Worm (Caenorhabditis elegans): ENCODE results near the gene sri-62.
A peak's percentile ranks its signal among the peaks of the same experiment; 100 is the strongest.

The sri-62 gene

DNA sequence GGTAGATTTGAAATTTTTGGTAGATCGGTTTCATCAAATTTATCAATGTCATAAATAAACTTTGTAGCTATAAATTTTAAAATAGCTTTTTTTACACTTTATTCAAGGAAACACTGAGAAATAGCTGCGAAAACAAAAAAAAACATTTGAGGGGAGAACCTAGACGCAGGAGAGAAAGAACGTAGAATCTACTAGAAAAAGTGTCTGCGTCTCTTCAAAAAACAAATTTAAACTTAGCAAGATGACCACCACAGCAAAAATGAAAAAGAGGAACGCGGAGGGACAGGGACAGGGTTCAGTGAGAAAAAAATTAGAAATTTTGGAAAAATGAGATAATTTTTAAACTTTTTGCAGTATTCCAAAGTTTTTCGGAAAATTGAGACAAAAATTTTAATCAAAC lies 49.3 kb downstream of the sri-62 start (continued):
- TF ChIP-seq unc-39 (tag; optimal IDR thresholded peaks at IDR 0.05) (no peak), Y75B8A.6 (GFP tag; IDR thresholded peaks at IDR 0.05) (no peak), ceh-62 (tag; optimal IDR thresholded peaks at IDR 0.05) (no peak), mep-1 (tag; optimal IDR thresholded peaks at IDR 0.05) (no peak), ceh-20 (GFP tag; IDR thresholded peaks at IDR 0.05) (0 out of 2 replicates have a peak, but pooled peaks have one; percentile 19), nhr-25 (tag; optimal IDR thresholded peaks at IDR 0.05; ENCODE audit: borderline replicate concordance, insufficient read depth) (no peak), daf-16 (GFP tag; optimal IDR thresholded peaks at IDR 0.05) (peak in 1 of 2 experiments; percentile 60), daf-16 (tag; optimal IDR thresholded peaks at IDR 0.05) (no peak), madf-9 (GFP tag; conservative IDR thresholded peaks at IDR 0.05) (no peak), ztf-7 (tag; optimal IDR thresholded peaks at IDR 0.05) (no peak), jun-1 (tag; optimal IDR thresholded peaks at IDR 0.05) (no peak), nhr-77 (tag; optimal IDR thresholded peaks at IDR 0.05) (no peak), lin-15B (tag; optimal IDR thresholded peaks at IDR 0.05) (no peak), ztf-11 (tag; optimal IDR thresholded peaks at IDR 0.05) (no peak), lin-38 (GFP tag; IDR thresholded peaks at IDR 0.05) (no peak), duxl-1 (tag; optimal IDR thresholded peaks at IDR 0.05; ENCODE audit: poor library complexity) (no peak), aly-2 (tag; optimal IDR thresholded peaks at IDR 0.05) (no peak), daf-19 (GFP tag; conservative IDR thresholded peaks at IDR 0.05) (no peak)

All from whole organism, L4 larva.